Worm (Caenorhabditis elegans): ENCODE data around the gene ZK1307.9.

Gene ZK1307.9

DNA sequence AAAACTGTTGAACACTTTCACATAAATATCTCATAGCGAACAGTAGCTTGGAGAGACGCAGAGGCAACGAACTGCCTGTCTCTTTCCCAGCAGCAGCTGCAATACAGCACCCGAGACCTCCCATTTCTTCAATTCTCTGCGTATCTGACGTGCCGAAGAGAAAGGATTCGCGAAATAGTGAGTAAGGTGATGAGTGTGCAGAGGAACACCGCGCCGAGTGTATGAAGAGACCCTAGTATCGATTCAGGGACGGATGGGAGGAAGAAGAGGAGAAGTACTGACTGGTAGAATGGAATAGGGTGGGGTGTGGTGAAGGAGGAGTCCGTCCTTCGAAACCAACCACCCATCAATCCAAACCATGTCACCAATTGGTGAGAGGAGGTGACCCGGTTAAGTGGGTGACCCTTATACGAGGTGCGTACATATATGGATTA lies 3.2 kb upstream of the ZK1307.9 start (continued):
- TF ChIP-seq sup-37 (GFP tag; optimal IDR thresholded peaks at IDR 0.05) (no peak), ces-1 (GFP tag; optimal IDR thresholded peaks at IDR 0.05) (no peak), ceh-90 (tag; optimal IDR thresholded peaks at IDR 0.05) (no peak), hpl-2 (GFP tag; optimal IDR thresholded peaks at IDR 0.05) (no peak), zag-1 (tag; optimal IDR thresholded peaks at IDR 0.05) (no peak), fos-1 (tag; optimal IDR thresholded peaks at IDR 0.05) (peak; percentile 53), hlh-17 (GFP tag; optimal IDR thresholded peaks at IDR 0.05; ENCODE audit: borderline replicate concordance) (no peak), fkh-10 (GFP tag; optimal IDR thresholded peaks at IDR 0.05) (no peak), efl-3 (GFP tag; optimal IDR thresholded peaks at IDR 0.05) (no peak), unc-62 (GFP tag; optimal IDR thresholded peaks at IDR 0.05) (no peak), sptf-1 (tag; optimal IDR thresholded peaks at IDR 0.05) (no peak), skn-1 (tag; optimal IDR thresholded peaks at IDR 0.05) (peak; percentile 56), dsc-1 (tag; optimal IDR thresholded peaks at IDR 0.05) (no peak), ceh-8 (GFP tag; optimal IDR thresholded peaks at IDR 0.05) (no peak), nhr-47 (tag; optimal IDR thresholded peaks at IDR 0.05) (peak; percentile 60), unc-98 (GFP tag; IDR thresholded peaks at IDR 0.05) (no peak), hlh-4 (tag; optimal IDR thresholded peaks at IDR 0.05) (no peak), aly-2 (tag; optimal IDR thresholded peaks at IDR 0.05) (no peak), isw-1 (GFP tag; IDR thresholded peaks at IDR 0.05) (peak; percentile 6; the same call in 1 of the 2 replicates), elt-2 (tag; optimal IDR thresholded peaks at IDR 0.05) (peak; percentile 11), egl-13 (tag; optimal IDR thresholded peaks at IDR 0.05) (no peak), ceh-63 (GFP tag; optimal IDR thresholded peaks at IDR 0.05) (no peak), mdl-1 (tag; optimal IDR thresholded peaks at IDR 0.05) (peak in 1 of 2 experiments; percentile 75), nhr-76 (tag; optimal IDR thresholded peaks at IDR 0.05) (no peak), lin-35 (GFP tag; optimal IDR thresholded peaks at IDR 0.05) (peak; percentile 52 to 68), blmp-1 (tag; optimal IDR thresholded peaks at IDR 0.05) (peak; percentile 95), nhr-237 (tag; optimal IDR thresholded peaks at IDR 0.05) (peak; percentile 49), mep-1 (tag; optimal IDR thresholded peaks at IDR 0.05) (peak; percentile 90), fkh-8 (tag; optimal IDR thresholded peaks at IDR 0.05) (peak; percentile 23), lin-39 (tag; optimal IDR thresholded peaks at IDR 0.05) (no peak), swsn-7 (tag; optimal IDR thresholded peaks at IDR 0.05) (peak; percentile 70), alr-1 (tag; optimal IDR thresholded peaks at IDR 0.05; ENCODE audit: borderline replicate concordance) (no peak), nhr-12 (tag; optimal IDR thresholded peaks at IDR 0.05) (no peak), lir-3 (tag; optimal IDR thresholded peaks at IDR 0.05; ENCODE audit: poor library complexity) (peak; percentile 40), sox-4 (tag; optimal IDR thresholded peaks at IDR 0.05) (no peak), ztf-11 (tag; optimal IDR thresholded peaks at IDR 0.05) (peak in 1 of 2 experiments; percentile 73), elt-3 (tag; optimal IDR thresholded peaks at IDR 0.05) (peak in 2 of 6 experiments; percentile 33 to 59), nhr-85 (tag) (peak; percentile 90), dpl-1 (GFP tag; optimal IDR thresholded peaks at IDR 0.05) (peak; percentile 40 to 53 (median 50)), mab-9 (GFP tag; IDR thresholded peaks at IDR 0.05) (no peak), C34B4.2 (tag; optimal IDR thresholded peaks at IDR 0.05) (no peak), nhr-28 (tag; optimal IDR thresholded peaks at IDR 0.05) (no peak), ceh-82 (tag; optimal IDR thresholded peaks at IDR 0.05) (peak; percentile 37 to 74 (median 44)), lin-15B (tag; optimal IDR thresholded peaks at IDR 0.05) (no peak), nhr-19 (GFP tag; conservative IDR thresholded peaks at IDR 0.05) (peak; percentile 60), unc-130 (tag; optimal IDR thresholded peaks at IDR 0.05) (no peak), ceh-88 (GFP tag; IDR thresholded peaks at IDR 0.05) (no peak), nhr-77 (tag; optimal IDR thresholded peaks at IDR 0.05) (peak; percentile 59), snpc-4 (tag; optimal IDR thresholded peaks at IDR 0.05) (no peak)

All from whole organism, L1 larva.